Fruit fly (Drosophila melanogaster) whole organism, pupa: ENCODE measurements around the gene ppk10.
A peak's percentile ranks its signal among the peaks of the same experiment; 100 is the strongest.

Experiments used
- CG13204 ChIP-seq: fragments of 200-800 bp; sonication (Bioruptor generic); optimal IDR thresholded peaks from 2 replicates; lab custom pipeline; 2018; ENCODE audit warnings: missing biosample characterization, mild to moderate bottlenecking, missing genetic modification characterization, moderate library complexity
- CG14655 ChIP-seq: fragments of 200-800 bp; sonication (Bioruptor generic); optimal IDR thresholded peaks from 3 replicates; lab custom pipeline; 2017; ENCODE audit warnings: mild to moderate bottlenecking, missing biosample characterization, missing genetic modification reagents, missing genetic modification characterization
- CG17806 ChIP-seq: fragments of 200-800 bp; sonication (Bioruptor generic); optimal IDR thresholded peaks from 2 replicates; lab custom pipeline; 2018; ENCODE audit warnings: missing biosample characterization, mild to moderate bottlenecking, missing genetic modification characterization, moderate library complexity
- CG34367 ChIP-seq: fragments of 200-800 bp; sonication (Bioruptor generic); optimal IDR thresholded peaks from 2 replicates; lab custom pipeline; 2018; ENCODE audit warnings: missing biosample characterization, mild to moderate bottlenecking, missing genetic modification characterization
- D1 ChIP-seq: fragments of 200-800 bp; sonication (Bioruptor generic); optimal IDR thresholded peaks from 2 replicates; lab custom pipeline; 2018; ENCODE audit warnings: missing biosample characterization, mild to moderate bottlenecking, missing genetic modification characterization, moderate library complexity
- EcR ChIP-seq: fragments of 200-800 bp; sonication (Bioruptor generic); optimal IDR thresholded peaks from 3 replicates; lab custom pipeline; 2019; ENCODE audit warnings: missing biosample characterization, missing genetic modification characterization, mild to moderate bottlenecking, moderate library complexity, missing genetic modification reagents
- Snoo ChIP-seq: fragments of 200-800 bp; sonication (Bioruptor generic); optimal IDR thresholded peaks from 3 replicates; lab custom pipeline; 2017; ENCODE audit warnings: missing biosample characterization, mild to moderate bottlenecking, missing genetic modification characterization, inconsistent platforms
- gl ChIP-seq: fragments of 200-800 bp; sonication (Bioruptor generic); optimal IDR thresholded peaks from 2 replicates; lab custom pipeline; 2018; ENCODE audit warnings: missing biosample characterization, mild to moderate bottlenecking, missing genetic modification characterization
- rn ChIP-seq: fragments of 200-800 bp; sonication (Bioruptor generic); IDR thresholded peaks from 2 replicates; pipeline ENCODE4 v1.3.6; 2022; ENCODE audit warnings: missing biosample characterization, missing genetic modification characterization

DNA sequence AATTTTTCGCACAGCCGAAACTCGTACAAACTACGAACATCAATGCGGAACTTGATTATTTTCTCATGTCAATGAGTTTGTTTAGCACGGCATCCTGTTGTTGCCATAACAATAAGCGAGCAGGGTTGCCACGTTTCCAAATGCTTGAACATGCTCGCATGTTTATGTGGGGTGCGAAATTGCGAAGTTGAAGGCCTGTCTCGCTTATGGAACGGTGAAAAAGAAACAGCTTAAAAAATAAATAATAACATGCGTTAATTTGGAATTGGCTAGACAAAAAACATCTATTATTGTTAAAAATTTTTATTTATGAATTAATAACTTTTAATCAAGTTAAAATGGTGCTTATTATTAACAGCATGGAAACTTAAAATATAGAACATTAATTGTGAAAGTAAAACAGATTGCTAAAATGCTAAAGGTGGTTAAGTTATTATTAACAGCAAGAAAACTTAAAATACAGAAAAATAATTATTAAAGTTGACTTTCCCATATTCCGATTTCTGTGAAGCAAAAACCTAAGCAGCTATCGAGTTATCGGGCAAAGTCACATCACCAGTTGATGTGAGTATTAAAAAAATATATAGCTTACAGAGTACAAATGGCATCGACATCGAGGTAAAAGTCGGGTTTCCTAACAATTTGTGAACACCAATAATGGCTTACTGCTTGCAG is 21.3 kb downstream of the ppk10 start, which contains the start of the genes Bug22 and TfIIB:
- TF ChIP-seq CG17806 (tag; lab: Kevin White, UChicago): peak; percentile 46
- no peak for TF ChIP-seq gl (tag; lab: Kevin White, UChicago)
- TF ChIP-seq CG34367 (tag; lab: Kevin White, UChicago): no peak
- TF ChIP-seq rn (GFP tag; lab: Robert Waterston, UW): 0 out of 2 replicates have a peak, but pooled peaks have one; percentile 29
- TF ChIP-seq D1: no peak
- no peak for TF ChIP-seq CG14655 (GFP tag; lab: Kevin White, UChicago)
- no peak for TF ChIP-seq CG13204 (GFP tag; lab: Kevin White, UChicago)
- no peak for TF ChIP-seq EcR (GFP tag; lab: Kevin White, UChicago)
- peak; percentile 51 for TF ChIP-seq Snoo (tag; lab: Kevin White, UChicago)
